Fruit fly (Drosophila melanogaster) whole organism: ENCODE measurements around the gene CG7322.

ENCODE experiments used
- CG8478 ChIP-seq: fragments of >200 bp; optimal IDR thresholded peaks from 2 replicates; lab custom pipeline; 2018; ENCODE audit warnings: inconsistent platforms
- Dll ChIP-seq: fragments of >200 bp; optimal IDR thresholded peaks from 2 replicates; lab custom pipeline; 2017
- EcR ChIP-seq, 2 experiments: fragments of >200 bp; optimal IDR thresholded peaks; 2 replicates each; lab custom pipeline; 2017; ENCODE audit warnings: missing biosample characterization in 2 of 2, missing genetic modification characterization in 2 of 2, missing genetic modification reagents in 2 of 2
- pan ChIP-seq: fragments of >200 bp; optimal IDR thresholded peaks from 2 replicates; lab custom pipeline; 2017
- psq ChIP-seq: fragments of >200 bp; optimal IDR thresholded peaks from 2 replicates; lab custom pipeline; 2017
- usp ChIP-seq: fragments of >200 bp; optimal IDR thresholded peaks from 2 replicates; lab custom pipeline; 2017; ENCODE audit warnings: missing biosample characterization, missing genetic modification characterization, mixed read lengths

Gene CG7322

DNA sequence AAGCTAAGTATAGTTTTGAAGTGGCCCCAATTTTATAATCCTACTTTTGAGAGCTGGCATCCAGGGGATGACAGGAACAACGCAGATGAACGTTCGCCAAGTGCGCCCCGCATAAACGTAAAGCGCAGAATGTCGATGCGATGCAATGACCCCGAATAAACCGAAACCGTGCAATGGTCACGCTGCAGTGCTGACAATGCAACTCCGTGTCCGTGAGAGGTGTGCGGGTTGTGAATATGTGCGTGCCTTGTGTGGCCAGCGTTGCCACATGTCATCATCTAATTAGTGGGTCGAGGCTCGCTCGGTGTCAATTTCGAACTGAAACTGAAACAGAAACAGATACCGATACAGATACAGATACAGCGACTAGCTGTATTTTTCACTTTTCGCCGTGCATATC is 10.6 kb upstream of the CG7322 start:
- no peak for TF ChIP-seq CG8478 (lab: Kevin White, UChicago)
- no peak for TF ChIP-seq Dll (lab: Kevin White, UChicago)
- TF ChIP-seq EcR (GFP tag; optimal IDR thresholded peaks at IDR 0.05; lab: Kevin White, UChicago), result no peak
- TF ChIP-seq pan (lab: Kevin White, UChicago), result no peak
- no peak for TF ChIP-seq psq (lab: Kevin White, UChicago)
- no peak for TF ChIP-seq usp

DNA sequence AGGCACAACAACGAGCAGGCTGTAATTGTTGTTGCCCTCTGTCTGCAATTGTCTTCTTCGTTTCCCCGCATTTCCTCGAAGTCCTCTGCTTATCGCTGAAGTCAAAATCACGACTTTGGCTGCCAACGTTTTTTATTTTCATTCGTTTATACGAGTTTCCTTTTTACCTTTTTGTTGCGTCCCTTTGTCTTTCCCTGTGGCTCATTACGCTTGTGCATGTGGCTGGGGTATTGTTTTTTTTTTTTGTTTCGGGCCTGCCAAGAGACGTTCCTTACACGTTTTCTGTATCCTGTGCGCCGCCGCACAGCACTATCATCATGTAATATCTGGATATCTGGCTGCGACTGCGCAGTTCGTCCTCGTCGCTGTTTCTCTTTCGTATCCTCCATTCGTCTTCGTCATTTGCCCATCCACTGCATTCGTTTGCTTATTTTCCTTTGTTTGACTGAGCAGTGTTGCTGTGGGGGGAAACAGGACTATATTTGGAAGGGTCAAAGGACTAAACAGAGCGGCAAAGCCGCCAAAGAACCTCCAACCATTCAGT is 8.8 kb upstream of the CG7322 start:
- TF ChIP-seq EcR (GFP tag; optimal IDR thresholded peaks at IDR 0.05; lab: Kevin White, UChicago) (no peak), usp (no peak), CG8478 (lab: Kevin White, UChicago) (no peak), psq (lab: Kevin White, UChicago) (no peak), Dll (lab: Kevin White, UChicago) (no peak), pan (lab: Kevin White, UChicago) (no peak)

DNA sequence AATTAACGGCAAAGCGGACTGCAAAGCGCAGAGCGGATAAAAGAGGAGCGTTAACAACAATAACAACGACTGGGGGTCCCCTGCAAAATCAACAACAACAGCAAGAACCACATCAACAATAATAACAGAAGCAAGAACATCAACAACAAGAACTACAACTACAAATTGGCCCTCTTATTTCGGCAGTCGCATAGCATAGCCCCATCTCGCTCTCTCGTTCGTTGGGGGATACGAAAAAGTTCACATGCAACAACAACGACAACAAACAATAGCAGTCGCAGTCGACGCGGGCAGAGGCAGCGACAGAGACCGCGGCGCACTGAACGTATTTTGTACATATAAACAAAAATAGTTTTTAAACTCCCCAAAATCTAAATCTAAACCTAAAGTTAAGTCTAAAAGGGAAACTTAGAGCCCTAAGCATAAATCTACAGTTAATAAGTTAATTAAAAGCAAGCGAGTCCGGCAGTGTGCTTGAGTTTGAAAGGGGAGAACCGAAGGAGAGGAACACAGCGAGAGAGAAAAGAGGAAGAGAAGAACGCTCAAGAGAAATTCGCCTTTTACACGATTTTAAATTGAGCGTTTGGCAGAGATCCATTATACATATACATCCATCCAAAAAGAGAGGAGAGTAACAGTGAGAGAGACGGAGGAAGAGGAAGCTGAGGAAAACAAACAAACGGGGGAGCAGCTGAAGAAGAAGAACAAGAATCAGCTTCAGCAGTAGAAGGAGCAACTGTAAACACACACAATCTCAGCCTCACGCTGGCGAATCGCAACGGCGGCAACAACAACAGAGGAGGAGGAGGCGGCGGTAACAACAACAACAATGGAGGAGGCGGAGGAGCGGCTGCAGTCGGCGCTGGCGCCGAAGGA is 7.2 kb upstream of the CG7322 start:
- TF ChIP-seq Dll (lab: Kevin White, UChicago) (no peak), psq (lab: Kevin White, UChicago) (no peak), CG8478 (lab: Kevin White, UChicago) (no peak), EcR (GFP tag; optimal IDR thresholded peaks at IDR 0.05; lab: Kevin White, UChicago) (no peak), pan (lab: Kevin White, UChicago) (no peak), usp (no peak)

DNA sequence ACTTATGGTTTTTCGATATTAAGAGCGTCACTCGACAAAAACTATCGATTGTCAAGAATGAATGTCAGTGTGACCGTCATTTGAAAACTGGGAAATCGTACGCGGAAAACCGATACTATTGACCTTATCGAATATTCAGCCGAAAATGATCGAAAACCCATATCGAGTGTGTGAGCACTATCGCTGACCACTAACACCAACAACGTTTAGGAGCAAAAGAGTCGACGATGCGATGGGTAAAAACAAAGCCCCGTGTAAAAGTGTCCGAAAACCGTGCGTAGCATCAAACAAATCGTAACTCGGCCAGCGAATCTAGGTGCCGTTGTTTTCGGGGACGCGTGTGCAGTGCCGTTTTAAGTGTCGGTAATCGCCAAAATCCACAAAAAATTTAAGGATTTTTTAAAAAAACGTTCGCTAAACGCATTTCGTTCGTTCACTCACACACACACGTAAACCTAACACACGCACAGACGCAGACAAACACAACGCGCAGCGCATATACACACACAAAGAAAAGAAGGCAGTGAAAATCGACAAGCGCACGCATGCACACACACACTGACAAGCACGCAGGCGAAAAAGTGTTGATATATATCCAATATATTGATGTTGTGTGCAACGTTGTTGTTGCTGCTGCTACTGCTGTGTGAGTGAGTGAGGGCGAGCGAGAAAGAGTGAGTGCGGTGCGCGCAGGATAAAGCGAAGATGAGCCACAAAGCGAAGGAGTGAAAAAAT is 6.4 kb upstream of the CG7322 start, which contains the start of the genes CG7326 and Dora:
Gene CG7326, minus strand, starts transcription at position 29 of the 735 bp plus-strand sequence.
Gene Dora, plus strand, starts transcription at position 203 of the 735 bp plus-strand sequence.
- TF ChIP-seq EcR (GFP tag; optimal IDR thresholded peaks at IDR 0.05; lab: Kevin White, UChicago), result no peak
- peak; percentile 82 for TF ChIP-seq CG8478 (lab: Kevin White, UChicago)
- TF ChIP-seq Dll (lab: Kevin White, UChicago), result no peak

DNA sequence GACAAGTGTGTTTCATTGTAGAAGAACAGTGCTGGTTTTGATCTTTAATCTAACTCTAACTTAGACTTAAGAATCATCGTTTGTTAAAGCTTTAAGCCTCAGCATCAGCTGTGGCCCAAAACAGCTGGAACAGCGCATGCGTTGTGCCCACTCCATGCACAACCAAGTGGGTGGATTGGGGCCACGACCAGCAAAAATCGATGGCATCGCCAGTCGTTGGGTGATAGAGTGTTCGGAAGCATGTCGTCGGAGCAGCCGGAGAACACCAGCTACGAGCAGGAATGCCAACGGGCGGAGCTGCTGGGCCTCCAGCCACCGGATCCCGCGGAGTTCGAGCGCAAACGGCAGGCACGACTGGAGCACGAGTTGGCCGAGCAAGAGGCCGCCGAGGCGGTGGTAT is 2.5 kb upstream of the CG7322 start, which contains the start of gene CG32544:
Gene CG32544, plus strand, starts transcription at position 211 of the 400 bp plus-strand sequence.
- TF ChIP-seq pan (lab: Kevin White, UChicago), result no peak
- TF ChIP-seq CG8478 (lab: Kevin White, UChicago), result no peak
- TF ChIP-seq psq (lab: Kevin White, UChicago), result no peak
- TF ChIP-seq Dll (lab: Kevin White, UChicago), result no peak

DNA sequence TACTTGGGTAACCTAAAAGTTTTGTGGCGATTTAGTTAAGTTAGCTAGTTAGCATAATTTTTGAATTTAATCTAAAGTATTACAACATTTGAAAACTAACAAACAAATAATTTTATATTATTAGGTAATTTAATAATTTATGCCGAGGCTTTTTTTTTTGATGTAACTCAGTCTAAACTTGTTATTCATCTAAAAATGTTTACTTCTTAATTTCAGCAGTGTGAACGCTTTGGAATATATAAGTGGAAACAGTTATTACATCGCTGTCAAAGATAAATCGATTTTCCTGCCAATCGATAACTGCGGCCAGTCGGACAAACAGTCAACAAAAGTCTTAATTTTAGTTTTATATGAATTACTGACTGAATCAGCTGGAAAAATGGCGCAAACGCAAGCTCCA is 359 bp upstream of the CG7322 start, which contains the start of gene Usp39:
Gene Usp39, plus strand, starts transcription at position 288 of the 400 bp plus-strand sequence.
- no peak for TF ChIP-seq Dll (lab: Kevin White, UChicago)
- no peak for TF ChIP-seq pan (lab: Kevin White, UChicago)
- no peak for TF ChIP-seq CG8478 (lab: Kevin White, UChicago)
- no peak for TF ChIP-seq usp
- no peak for TF ChIP-seq psq (lab: Kevin White, UChicago)
- no peak for TF ChIP-seq EcR (GFP tag; optimal IDR thresholded peaks at IDR 0.05; lab: Kevin White, UChicago)

DNA sequence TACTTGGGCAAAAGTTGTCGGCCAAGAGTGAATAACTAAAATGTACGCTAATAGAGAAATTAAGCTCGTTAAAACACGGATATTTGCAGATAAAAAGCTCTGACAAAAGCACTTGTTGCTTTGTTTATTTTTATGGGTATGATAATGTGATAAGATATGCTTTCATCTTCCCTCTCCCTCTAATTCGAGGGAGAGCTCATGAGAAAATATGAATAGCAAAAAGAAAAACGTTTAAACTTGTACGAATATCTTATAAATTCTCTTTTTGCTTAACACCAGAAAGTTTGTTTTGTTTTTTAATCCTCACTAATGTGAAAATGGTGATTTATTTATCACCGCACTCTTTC is 8.6 kb downstream of the CG7322 start:
- TF ChIP-seq EcR (GFP tag; optimal IDR thresholded peaks at IDR 0.05; lab: Kevin White, UChicago) (no peak), CG8478 (lab: Kevin White, UChicago) (no peak)

DNA sequence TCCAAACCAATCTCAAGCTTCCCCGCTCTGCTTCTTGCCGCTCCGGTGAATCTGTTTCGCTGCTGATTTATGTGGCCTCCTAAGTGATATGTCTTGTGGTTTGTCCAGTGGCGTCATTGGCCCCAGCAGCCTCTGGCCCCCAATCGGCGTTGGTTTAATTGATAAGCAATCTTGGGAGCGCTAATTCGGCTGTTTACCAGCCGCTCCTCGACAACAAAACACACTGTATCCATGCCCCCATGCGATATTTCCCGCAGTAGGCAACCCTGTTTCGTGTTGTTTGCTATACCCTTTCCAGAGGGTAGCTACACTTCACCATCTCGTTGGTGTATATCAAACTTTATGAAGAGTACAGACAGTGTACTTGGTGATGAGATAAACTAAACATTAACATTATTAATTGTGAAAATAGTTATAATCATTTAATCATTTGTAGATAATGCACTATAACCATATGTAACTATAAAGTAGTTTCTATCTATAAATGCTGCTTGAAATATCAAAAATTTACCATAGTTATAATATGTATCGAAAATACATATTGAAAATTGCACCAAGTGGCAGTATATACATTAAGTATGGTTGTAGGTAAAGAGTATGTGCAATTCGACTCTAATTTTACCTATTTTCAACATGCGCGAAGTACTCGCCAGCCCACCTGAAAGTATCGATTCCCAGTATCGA is 9.1 kb downstream of the CG7322 start, which contains the start of gene shop:
Gene shop, minus strand, starts transcription at position 229 of the 684 bp plus-strand sequence.
- TF ChIP-seq pan (lab: Kevin White, UChicago) (no peak), CG8478 (lab: Kevin White, UChicago) (no peak), usp (no peak), Dll (lab: Kevin White, UChicago) (no peak), EcR (GFP tag; optimal IDR thresholded peaks at IDR 0.05; lab: Kevin White, UChicago) (no peak), psq (lab: Kevin White, UChicago) (no peak)

DNA sequence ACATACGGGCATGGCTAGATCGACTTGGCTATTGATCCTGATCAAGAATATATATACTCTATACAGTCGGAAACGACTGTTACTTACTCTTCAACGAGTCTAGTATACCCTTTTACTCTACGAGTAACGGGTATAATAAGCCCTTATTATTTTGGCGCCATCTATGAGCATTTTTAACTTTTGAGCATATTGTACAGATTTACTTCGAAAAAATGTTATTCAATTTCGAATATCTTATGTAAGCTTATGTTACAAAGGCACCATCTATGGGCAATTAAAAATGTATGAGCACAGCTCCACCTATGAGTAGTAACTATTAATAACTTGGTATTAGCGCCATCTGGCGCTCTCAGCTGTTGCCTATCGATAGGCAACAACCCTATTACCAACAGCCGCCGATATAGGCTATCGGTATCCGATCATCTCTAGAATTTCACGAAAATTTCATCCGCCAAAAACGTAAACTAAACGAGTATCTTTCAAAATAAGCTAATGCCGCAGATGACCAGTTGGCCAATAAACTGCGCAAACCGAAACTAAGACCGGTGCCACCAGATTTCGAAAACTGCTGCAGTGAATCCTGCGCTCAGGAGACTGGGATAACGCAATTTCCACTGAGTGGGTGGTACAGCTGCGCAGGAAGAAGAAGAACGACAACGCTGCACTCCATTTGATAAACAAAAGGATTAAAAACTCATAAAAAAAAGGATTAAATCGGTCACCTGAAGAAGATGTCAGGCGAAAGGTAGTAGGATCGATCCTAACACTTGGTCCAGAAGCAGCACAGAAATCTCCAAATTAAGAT is 14.1 kb downstream of the CG7322 start, which contains the start of gene htk:
Gene htk, plus strand, starts transcription at position 435 of the 805 bp plus-strand sequence.
- TF ChIP-seq usp (no peak), CG8478 (lab: Kevin White, UChicago) (no peak), pan (lab: Kevin White, UChicago) (no peak), Dll (lab: Kevin White, UChicago) (no peak), EcR (GFP tag; optimal IDR thresholded peaks at IDR 0.05; lab: Kevin White, UChicago) (no peak), psq (lab: Kevin White, UChicago) (no peak)

DNA sequence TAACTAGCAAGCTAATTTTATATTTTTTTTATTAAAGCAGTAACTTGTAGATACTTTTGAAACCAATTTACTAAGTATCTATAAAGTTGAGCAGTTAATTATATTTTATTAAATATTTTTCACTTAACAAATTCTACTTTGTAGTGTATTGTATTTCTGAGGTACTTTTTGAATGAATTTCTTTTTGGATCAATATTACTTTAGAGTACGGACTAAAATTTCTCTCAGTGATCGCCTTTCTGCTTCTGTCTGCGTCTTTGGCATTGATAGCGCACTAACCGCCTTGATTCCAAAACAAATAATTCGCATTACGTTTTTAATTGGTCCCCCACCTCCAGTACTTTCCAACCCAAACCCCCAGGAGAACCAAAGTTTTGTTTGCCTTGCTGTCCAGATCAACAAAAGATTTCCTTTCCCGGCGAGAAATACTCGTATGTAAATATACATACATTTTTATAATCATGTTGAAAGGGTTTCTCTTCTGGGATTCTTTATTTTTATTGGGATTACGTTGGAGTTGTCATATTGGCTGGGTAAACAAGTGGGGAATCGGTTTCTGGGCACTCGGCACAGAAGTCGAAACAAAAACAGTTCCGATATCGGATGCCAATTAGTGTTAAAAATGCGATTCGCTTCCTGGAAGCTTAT is 18.5 kb downstream of the CG7322 start:
- TF ChIP-seq usp (no peak), psq (lab: Kevin White, UChicago) (no peak), CG8478 (lab: Kevin White, UChicago) (no peak), EcR (GFP tag; optimal IDR thresholded peaks at IDR 0.05; lab: Kevin White, UChicago) (no peak), Dll (lab: Kevin White, UChicago) (no peak), pan (lab: Kevin White, UChicago) (no peak)
